Worm (Caenorhabditis elegans): ENCODE data around the gene C14A11.9.

Gene C14A11.9

DNA sequence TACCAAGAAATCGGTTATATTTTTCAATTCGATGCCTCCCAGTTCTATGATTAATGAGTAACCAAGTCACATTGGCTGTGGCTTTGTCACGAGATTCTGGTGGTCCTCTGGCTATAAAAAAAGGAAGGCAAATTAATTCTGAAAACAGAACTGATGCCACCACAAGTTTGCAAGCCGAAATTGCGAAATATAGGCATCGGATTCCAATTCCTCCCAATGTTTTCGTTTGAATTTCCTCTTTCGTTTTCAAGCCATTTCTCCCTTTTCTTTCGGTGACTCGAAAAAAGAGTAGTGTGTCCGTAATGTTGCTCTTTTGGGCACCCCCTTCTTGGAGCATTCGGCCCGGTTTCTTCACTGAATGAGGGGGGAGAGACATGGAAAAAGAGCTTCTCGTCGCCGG is 39.8 kb downstream of the C14A11.9 start, which contains the start of gene F55F1.2:
TSS of gene F55F1.2 (minus strand) at position 376 of the 400 bp plus-strand sequence.
- TF ChIP-seq nhr-28 (tag; optimal IDR thresholded peaks at IDR 0.05) (no peak), sptf-1 (tag; optimal IDR thresholded peaks at IDR 0.05) (no peak), unc-39 (tag; optimal IDR thresholded peaks at IDR 0.05) (no peak), sem-2 (GFP tag; optimal IDR thresholded peaks at IDR 0.05) (no peak), unc-62 (GFP tag; optimal IDR thresholded peaks at IDR 0.05) (no peak)

- no peak for TF ChIP-seq flh-1 (GFP tag; optimal IDR thresholded peaks at IDR 0.05)
- no peak for TF ChIP-seq M03D4.4 (tag; optimal IDR thresholded peaks at IDR 0.05)
- TF ChIP-seq ces-1 (GFP tag; optimal IDR thresholded peaks at IDR 0.05) = peak; percentile 80
- TF ChIP-seq unc-39 (tag; optimal IDR thresholded peaks at IDR 0.05) = no peak
These were observed 45.2 kb downstream of the C14A11.9 start for ce11 chrX:2764278-2764677.

DNA sequence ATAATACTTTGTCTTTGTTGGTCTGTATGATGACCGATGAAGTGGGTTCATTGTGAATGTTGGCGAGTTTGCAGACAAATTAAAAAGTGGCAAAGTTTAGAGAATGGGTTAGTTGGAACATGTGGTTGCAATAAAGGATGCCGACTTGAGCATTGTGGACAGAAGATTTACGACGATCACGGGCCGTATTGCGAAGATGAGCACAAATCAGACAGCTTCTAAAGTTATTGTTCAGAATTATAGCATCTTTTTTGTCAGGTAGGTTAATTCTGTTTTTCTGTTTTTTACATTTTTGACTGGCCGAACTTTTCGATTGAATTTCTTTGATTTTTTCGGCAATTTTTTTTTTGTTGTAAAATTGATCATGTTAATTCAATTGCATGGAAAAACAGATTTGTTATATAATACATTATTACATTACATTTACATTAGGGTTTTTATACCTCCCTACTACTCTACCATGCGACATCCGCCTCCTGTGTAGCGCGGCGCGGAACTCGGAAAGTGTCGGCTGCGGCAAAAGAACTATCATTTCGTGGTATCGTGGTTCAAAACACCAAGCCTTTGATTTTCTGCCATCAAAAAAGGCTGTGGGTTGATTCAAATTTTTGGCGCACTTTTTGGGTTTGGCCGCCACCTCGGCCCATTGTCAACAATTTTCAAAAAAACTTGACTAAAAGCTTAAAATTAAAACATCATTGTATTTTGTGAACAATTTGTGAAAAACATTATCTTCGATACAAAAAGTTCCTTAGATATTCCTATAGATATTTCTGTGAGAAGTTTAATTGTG is 45.8 kb downstream of the C14A11.9 start, which contains the start of gene unc-2:
TSS of gene unc-2 (minus strand) at position 51 of the 793 bp plus-strand sequence.
- no peak for TF ChIP-seq snpc-4 (tag; optimal IDR thresholded peaks at IDR 0.05)
- TF ChIP-seq bed-3 (GFP tag; optimal IDR thresholded peaks at IDR 0.05) = no peak
- no peak for TF ChIP-seq sptf-1 (tag; optimal IDR thresholded peaks at IDR 0.05)
- no peak for TF ChIP-seq nhr-28 (tag; optimal IDR thresholded peaks at IDR 0.05)
- TF ChIP-seq mls-2 (tag; optimal IDR thresholded peaks at IDR 0.05) = no peak
- TF ChIP-seq cnd-1 (tag; optimal IDR thresholded peaks at IDR 0.05) = no peak
- no peak for TF ChIP-seq nhr-76 (tag; optimal IDR thresholded peaks at IDR 0.05)
- no peak for TF ChIP-seq ces-1 (GFP tag; optimal IDR thresholded peaks at IDR 0.05)
- no peak for TF ChIP-seq pha-4 (tag; optimal IDR thresholded peaks at IDR 0.05)
- TF ChIP-seq drap-1 (GFP tag; optimal IDR thresholded peaks at IDR 0.05) = no peak
- TF ChIP-seq ceh-43 (GFP tag; optimal IDR thresholded peaks at IDR 0.05) = no peak

All from whole organism, mixed stage, embryonic.